Fruit fly (Drosophila melanogaster) whole organism, embryonic: ENCODE measurements around the gene Mabi.

Experiments
- B-H1 ChIP-seq: fragments of 200-800 bp; sonication (Bioruptor generic); IDR thresholded peaks from 3 replicates; pipeline ENCODE4 v1.3.6; 2022; ENCODE audit warnings: missing biosample characterization, missing genetic modification characterization
- CG12391 ChIP-seq: fragments of 200-800 bp; sonication (Bioruptor generic); optimal IDR thresholded peaks from 3 replicates; lab custom pipeline; 2018; ENCODE audit warnings: missing biosample characterization, mild to moderate bottlenecking, missing genetic modification characterization, moderate library complexity
- CG17568 ChIP-seq: fragments of 200-800 bp; sonication (Bioruptor generic); optimal IDR thresholded peaks from 2 replicates; lab custom pipeline; 2018; ENCODE audit warnings: missing biosample characterization, mild to moderate bottlenecking, missing genetic modification characterization, moderate library complexity
- CG17802 ChIP-seq: fragments of 200-800 bp; sonication (Bioruptor generic); optimal IDR thresholded peaks from 2 replicates; lab custom pipeline; 2018; ENCODE audit warnings: missing biosample characterization, mild to moderate bottlenecking, missing genetic modification characterization, moderate library complexity
- CG30431 ChIP-seq: fragments of 200-800 bp; sonication (Bioruptor generic); optimal IDR thresholded peaks from 2 replicates; lab custom pipeline; 2017; ENCODE audit warnings: missing biosample characterization, missing genetic modification characterization
- CG7928 ChIP-seq: fragments of 200-800 bp; sonication (Bioruptor generic); optimal IDR thresholded peaks from 2 replicates; lab custom pipeline; 2017; ENCODE audit warnings: missing biosample characterization, mild to moderate bottlenecking, missing genetic modification characterization
- CTCF ChIP-seq: fragments of 200-800 bp; sonication (Bioruptor generic); optimal IDR thresholded peaks from 2 replicates; lab custom pipeline; 2017; ENCODE audit warnings: missing biosample characterization, mild to moderate bottlenecking, missing genetic modification characterization, moderate library complexity
- Sry-δ ChIP-seq: fragments of 200-800 bp; sonication (Bioruptor generic); optimal IDR thresholded peaks from 2 replicates; lab custom pipeline; 2016; ENCODE audit warnings: missing biosample characterization, missing genetic modification characterization
- Stat92E ChIP-seq, 3 experiments: fragments of >200 bp in 2 of 3; fragments of 200-800 bp in 1 of 3; sonication (Bioruptor generic) in 1 of 3; optimal IDR thresholded peaks; 2 replicates each; lab custom pipeline; 2017 to 2019; ENCODE audit warnings: missing biosample characterization in 3 of 3, missing genetic modification characterization in 3 of 3, mild to moderate bottlenecking in 1 of 3, moderate library complexity in 1 of 3
- dati ChIP-seq: fragments of 200-800 bp; sonication (Bioruptor generic); IDR thresholded peaks from 2 replicates; pipeline ENCODE4 v1.3.6; 2022; ENCODE audit warnings: missing biosample characterization, missing genetic modification characterization
- jing ChIP-seq: fragments of 200-800 bp; sonication (Bioruptor generic); optimal IDR thresholded peaks from 2 replicates; lab custom pipeline; 2018; ENCODE audit warnings: missing biosample characterization, mild to moderate bottlenecking, missing genetic modification characterization
- pb ChIP-seq: fragments of 200-800 bp; sonication (Bioruptor generic); optimal IDR thresholded peaks from 3 replicates; lab custom pipeline; 2016; ENCODE audit warnings: missing biosample characterization, missing genetic modification characterization
- wdn ChIP-seq: fragments of 200-800 bp; sonication (Bioruptor generic); IDR thresholded peaks from 2 replicates; pipeline ENCODE4 v1.3.6; 2022; ENCODE audit warnings: missing biosample characterization, missing genetic modification characterization

DNA sequence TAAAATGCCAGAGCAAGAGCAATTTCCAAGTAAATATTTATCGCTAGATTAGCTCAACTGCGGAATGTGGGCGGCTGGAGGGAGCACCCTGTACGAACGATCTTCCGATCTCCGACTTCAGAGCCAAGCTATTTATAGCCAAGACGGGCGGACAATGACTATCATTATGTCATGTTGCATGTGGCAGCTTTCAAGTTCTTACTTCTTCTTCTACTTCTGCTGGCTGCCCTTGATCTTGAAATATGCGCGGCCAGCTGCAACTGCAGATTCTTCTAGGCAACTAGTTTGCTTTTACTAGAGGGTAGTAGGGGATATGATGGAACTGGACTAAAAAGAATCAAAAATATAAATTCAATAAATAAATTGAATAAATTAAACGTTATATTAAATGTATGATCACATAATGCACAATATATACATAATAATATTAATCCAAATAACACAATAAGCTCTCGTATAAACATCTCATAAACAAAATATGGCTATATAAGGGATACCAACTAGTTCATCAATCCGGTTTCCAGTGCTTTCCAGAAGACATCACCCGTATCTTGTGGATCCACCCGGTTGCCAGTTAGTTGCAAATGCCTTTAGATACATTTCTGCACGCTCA lies 33.7 kb upstream of the Mabi start:
- no peak for TF ChIP-seq pb
- no peak for TF ChIP-seq wdn (GFP tag; lab: Robert Waterston, UW)
- TF ChIP-seq CG30431 (GFP tag; lab: Kevin White, UChicago), result no peak
- no peak for TF ChIP-seq CG12391 (tag; lab: Kevin White, UChicago)
- no peak for TF ChIP-seq B-H1 (GFP tag; lab: Robert Waterston, UW)
- no peak for TF ChIP-seq Sry-δ
- no peak for TF ChIP-seq jing
- no peak for TF ChIP-seq Stat92E (GFP tag; optimal IDR thresholded peaks at IDR 0.05; lab: Kevin White, UChicago)
- TF ChIP-seq dati (GFP tag; lab: Robert Waterston, UW), result no peak
- no peak for TF ChIP-seq CTCF
- no peak for TF ChIP-seq CG17802
- no peak for TF ChIP-seq CG17568 (GFP tag; lab: Kevin White, UChicago)
- TF ChIP-seq CG7928 (GFP tag; lab: Kevin White, UChicago), result no peak
